Worm (Caenorhabditis elegans): Measurements from ENCODE around the gene R12H7.4.

DNA sequence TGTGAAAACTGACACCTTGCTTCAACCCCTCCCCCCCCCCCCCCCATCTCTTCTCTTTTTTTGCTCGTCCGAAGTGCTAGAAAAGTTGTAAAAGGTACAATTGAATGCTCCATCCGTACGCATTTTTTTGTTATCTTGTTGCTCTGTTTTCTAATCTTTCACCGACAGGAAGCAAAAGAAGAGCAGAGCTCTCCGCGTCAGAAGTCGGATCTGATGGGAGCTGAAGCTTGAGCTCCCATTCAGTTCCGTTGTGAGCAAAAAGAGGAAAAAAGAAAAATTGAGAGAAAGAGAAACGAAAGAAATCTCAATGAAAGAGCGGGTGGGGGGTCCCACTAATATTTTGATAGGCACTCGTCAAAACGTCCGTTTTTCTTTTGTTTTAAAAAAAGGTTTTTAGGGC lies 10.0 kb upstream of the R12H7.4 start:
- TF ChIP-seq tab-1 (GFP tag; IDR thresholded peaks at IDR 0.05) (no peak), T22C8.4 (GFP tag; IDR thresholded peaks at IDR 0.05) (no peak), cog-1 (tag; optimal IDR thresholded peaks at IDR 0.05) (no peak), klf-2 (GFP tag; conservative IDR thresholded peaks at IDR 0.05) (no peak), ref-1 (GFP tag; conservative IDR thresholded peaks at IDR 0.05) (no peak), flt-1 (GFP tag; IDR thresholded peaks at IDR 0.05) (no peak), ztf-23 (GFP tag; IDR thresholded peaks at IDR 0.05) (no peak)
